Worm (Caenorhabditis elegans) whole organism, mixed stage, embryonic: ENCODE measurements around the gene sdz-20.

ENCODE experiments used
- bed-3 ChIP-seq: fragments of 200-800 bp; sonication (Bioruptor generic); optimal IDR thresholded peaks from 3 replicates; lab custom pipeline; 2018; ENCODE audit warnings: mild to moderate bottlenecking, missing genetic modification characterization, moderate library complexity, missing compliant biosample characterization
- blmp-1 ChIP-seq: fragments of 150-350 bp; optimal IDR thresholded peaks from 2 replicates; lab custom pipeline; 2014; ENCODE audit warnings: missing biosample characterization, missing genetic modification characterization
- ceh-43 ChIP-seq: fragments of 200-800 bp; sonication (Bioruptor generic); optimal IDR thresholded peaks from 2 replicates; lab custom pipeline; 2018; ENCODE audit warnings: mild to moderate bottlenecking, missing genetic modification characterization, moderate library complexity, missing compliant biosample characterization
- ceh-83 ChIP-seq: fragments of 200-800 bp; sonication (Bioruptor generic); optimal IDR thresholded peaks from 2 replicates; lab custom pipeline; 2018; ENCODE audit warnings: mild to moderate bottlenecking, missing genetic modification characterization, missing compliant biosample characterization
- cnd-1 ChIP-seq: fragments of 200-800 bp; sonication (Bioruptor generic); optimal IDR thresholded peaks from 2 replicates; lab custom pipeline; 2018; ENCODE audit warnings: mild to moderate bottlenecking, missing genetic modification characterization, missing compliant biosample characterization
- drap-1 ChIP-seq: fragments of 200-800 bp; sonication (Bioruptor generic); optimal IDR thresholded peaks from 3 replicates; lab custom pipeline; 2018; ENCODE audit warnings: mild to moderate bottlenecking, missing genetic modification characterization, missing compliant biosample characterization
- elt-1 ChIP-seq: sonication (generic microtip); optimal IDR thresholded peaks from 2 replicates; lab custom pipeline; 2017; ENCODE audit warnings: missing genetic modification characterization, mild to moderate bottlenecking, missing compliant biosample characterization, antibody characterized with exemption, moderate library complexity, borderline replicate concordance; ENCODE audit not compliant: insufficient read depth
- flh-1 ChIP-seq: fragments of 200-800 bp; sonication (Bioruptor generic); optimal IDR thresholded peaks from 2 replicates; lab custom pipeline; 2018; ENCODE audit warnings: mild to moderate bottlenecking, missing genetic modification characterization, moderate library complexity, missing compliant biosample characterization
- ham-2 ChIP-seq: fragments of 200-800 bp; sonication (Bioruptor generic); optimal IDR thresholded peaks from 2 replicates; lab custom pipeline; 2018; ENCODE audit warnings: mild to moderate bottlenecking, missing genetic modification characterization, missing compliant biosample characterization
- hlh-1 ChIP-seq: fragments of 150-350 bp; optimal IDR thresholded peaks from 2 replicates; lab custom pipeline; 2014; ENCODE audit warnings: missing biosample characterization, missing genetic modification reagents, missing genetic modification characterization
- lin-13 ChIP-seq: fragments of 150-350 bp; optimal IDR thresholded peaks from 2 replicates; lab custom pipeline; 2014; ENCODE audit warnings: missing biosample characterization, missing genetic modification characterization
- lin-32 ChIP-seq: fragments of 200-800 bp; sonication (Bioruptor generic); optimal IDR thresholded peaks from 2 replicates; lab custom pipeline; 2018; ENCODE audit warnings: mild to moderate bottlenecking, missing genetic modification characterization, missing compliant biosample characterization
- lsy-2 ChIP-seq: fragments of 150-350 bp; optimal IDR thresholded peaks from 2 replicates; lab custom pipeline; 2014; ENCODE audit warnings: missing biosample characterization, missing genetic modification characterization
- mab-5 ChIP-seq: fragments of 150-350 bp; optimal IDR thresholded peaks from 2 replicates; lab custom pipeline; 2014; ENCODE audit warnings: missing biosample characterization, missing genetic modification characterization
- mep-1 ChIP-seq: fragments of 150-350 bp; optimal IDR thresholded peaks from 2 replicates; lab custom pipeline; 2017; ENCODE audit warnings: missing biosample characterization, missing genetic modification reagents, missing genetic modification characterization, inconsistent platforms
- mls-2 ChIP-seq: sonication (generic microtip); optimal IDR thresholded peaks from 2 replicates; lab custom pipeline; 2016; ENCODE audit warnings: mild to moderate bottlenecking, missing genetic modification characterization, moderate library complexity, missing compliant biosample characterization
- nhr-12 ChIP-seq: fragments of 150-350 bp; optimal IDR thresholded peaks from 2 replicates; lab custom pipeline; 2014; ENCODE audit warnings: missing biosample characterization, missing genetic modification characterization
- nhr-2 ChIP-seq: fragments of 150-350 bp; optimal IDR thresholded peaks from 2 replicates; lab custom pipeline; 2014; ENCODE audit warnings: missing biosample characterization, missing genetic modification characterization
- nhr-237 ChIP-seq: fragments of 150-350 bp; optimal IDR thresholded peaks from 2 replicates; lab custom pipeline; 2014; ENCODE audit warnings: missing biosample characterization, missing genetic modification characterization
- nhr-28 ChIP-seq: fragments of 150-350 bp; optimal IDR thresholded peaks from 2 replicates; lab custom pipeline; 2014; ENCODE audit warnings: missing biosample characterization, missing genetic modification characterization
- sem-2 ChIP-seq: fragments of 200-800 bp; sonication (Bioruptor generic); optimal IDR thresholded peaks from 2 replicates; lab custom pipeline; 2018; ENCODE audit warnings: mild to moderate bottlenecking, missing genetic modification characterization, missing compliant biosample characterization
- snpc-4 ChIP-seq: fragments of 150-350 bp; optimal IDR thresholded peaks from 2 replicates; lab custom pipeline; 2014; ENCODE audit warnings: missing biosample characterization, missing genetic modification characterization
- sptf-1 ChIP-seq: sonication (generic microtip); optimal IDR thresholded peaks from 2 replicates; lab custom pipeline; 2017; ENCODE audit warnings: mild to moderate bottlenecking, missing genetic modification characterization, moderate library complexity, missing compliant biosample characterization
- tbx-8 ChIP-seq: fragments of 200-800 bp; sonication (Bioruptor generic); optimal IDR thresholded peaks from 2 replicates; lab custom pipeline; 2018; ENCODE audit warnings: mild to moderate bottlenecking, missing genetic modification characterization, moderate library complexity, missing compliant biosample characterization
- unc-120 ChIP-seq: sonication (generic microtip); optimal IDR thresholded peaks from 2 replicates; lab custom pipeline; 2017; ENCODE audit warnings: missing genetic modification characterization, missing compliant biosample characterization; ENCODE audit not compliant: poor library complexity, severe bottlenecking
- unc-39 ChIP-seq: fragments of 150-350 bp; optimal IDR thresholded peaks from 2 replicates; lab custom pipeline; 2014; ENCODE audit warnings: missing biosample characterization, missing genetic modification characterization
- unc-62 ChIP-seq: fragments of 150-350 bp; optimal IDR thresholded peaks from 2 replicates; lab custom pipeline; 2014; ENCODE audit warnings: missing biosample characterization, missing genetic modification reagents, missing genetic modification characterization
- ztf-11 ChIP-seq: fragments of 150-350 bp; optimal IDR thresholded peaks from 2 replicates; lab custom pipeline; 2014; ENCODE audit warnings: missing biosample characterization, missing genetic modification characterization

sdz-20 gene

ce11 chrIII:13342079-13342734 lies 8.4 kb downstream of the sdz-20 start, which contains the start of gene dro-1:
Gene dro-1 (plus strand): TSS chrIII:13342684.
- TF ChIP-seq tbx-8 (GFP tag; lab: Kevin White, UChicago) (no peak), ztf-11 (no peak), blmp-1 (tag; lab: Kevin White, UChicago) (no peak), cnd-1 (tag; lab: Kevin White, UChicago) (no peak), ceh-43 (GFP tag; lab: Kevin White, UChicago) (no peak), mab-5 (no peak), nhr-12 (tag; lab: Kevin White, UChicago) (no peak)

- no peak for TF ChIP-seq hlh-1 (tag; lab: Kevin White, UChicago)
- no peak for TF ChIP-seq flh-1
- TF ChIP-seq lin-13, result no peak
- TF ChIP-seq lin-32 (GFP tag; lab: Kevin White, UChicago), result no peak
- TF ChIP-seq mls-2 (tag; lab: Kevin White, UChicago), result no peak
- TF ChIP-seq sem-2, result no peak
- TF ChIP-seq nhr-2, result no peak
- TF ChIP-seq nhr-237, result no peak
- no peak for TF ChIP-seq mab-5
- TF ChIP-seq snpc-4 (tag; lab: Kevin White, UChicago), result no peak
- TF ChIP-seq unc-120, result no peak
- no peak for TF ChIP-seq cnd-1 (tag; lab: Kevin White, UChicago)
Observed at ce11 chrIII:13343117-13343516, 9.3 kb downstream of the sdz-20 start, which contains the start of gene ife-1. Gene ife-1 (plus strand): TSS chrIII:13343417.

- TF ChIP-seq nhr-28 (no peak), unc-39 (tag; lab: Kevin White, UChicago) (no peak), mep-1 (no peak), ceh-83 (GFP tag; lab: Kevin White, UChicago) (no peak), sptf-1 (tag; lab: Kevin White, UChicago) (no peak)
Observed at ce11 chrIII:13343562-13344139, 9.8 kb downstream of the sdz-20 start.

- TF ChIP-seq lin-32 (GFP tag; lab: Kevin White, UChicago) (no peak), lin-13 (no peak), unc-120 (no peak), mep-1 (no peak), unc-39 (tag; lab: Kevin White, UChicago) (no peak), nhr-237 (peak; percentile 5), nhr-28 (peak; percentile 16)
Observed at ce11 chrIII:13344538-13345136, 10.8 kb downstream of the sdz-20 start, which contains the start of gene acaa-2. Gene acaa-2 (plus strand): TSS chrIII:13344937.

ce11 chrIII:13346785-13347184 lies 12.9 kb downstream of the sdz-20 start, which contains the start of gene mtm-6:
Gene mtm-6 (plus strand): TSS chrIII:13347085.
- TF ChIP-seq ham-2 (GFP tag; lab: Kevin White, UChicago) (no peak), lin-13 (no peak), drap-1 (GFP tag; lab: Kevin White, UChicago) (no peak), tbx-8 (GFP tag; lab: Kevin White, UChicago) (no peak), ztf-11 (no peak), flh-1 (no peak), unc-120 (no peak), bed-3 (GFP tag; lab: Kevin White, UChicago) (no peak), elt-1 (tag; lab: Kevin White, UChicago) (no peak), ceh-83 (GFP tag; lab: Kevin White, UChicago) (no peak), unc-39 (tag; lab: Kevin White, UChicago) (no peak), nhr-237 (no peak), unc-62 (GFP tag; lab: Kevin White, UChicago) (no peak), lsy-2 (tag; lab: Kevin White, UChicago) (no peak), blmp-1 (tag; lab: Kevin White, UChicago) (no peak), nhr-12 (tag; lab: Kevin White, UChicago) (no peak), mep-1 (no peak), nhr-28 (no peak), mls-2 (tag; lab: Kevin White, UChicago) (no peak)
